Worm (Caenorhabditis elegans) whole organism, late embryonic: ENCODE results near the gene C13F10.8.

Experiments used
- F13H6.1 ChIP-seq: sonication (generic microtip); optimal IDR thresholded peaks from 2 replicates; lab custom pipeline; 2016; ENCODE audit warnings: missing genetic modification characterization, missing compliant biosample characterization
- ceh-2 ChIP-seq: sonication (generic microtip); optimal IDR thresholded peaks from 2 replicates; lab custom pipeline; 2016; ENCODE audit warnings: missing genotype, missing genetic modification characterization, missing compliant biosample characterization
- ceh-30 ChIP-seq: fragments of 150-350 bp; optimal IDR thresholded peaks from 2 replicates; lab custom pipeline; 2014; ENCODE audit warnings: missing biosample characterization, missing genetic modification characterization
- ceh-34 ChIP-seq: sonication (generic microtip); optimal IDR thresholded peaks from 2 replicates; lab custom pipeline; 2016; ENCODE audit warnings: mild to moderate bottlenecking, missing genetic modification characterization, missing compliant biosample characterization
- elt-4 ChIP-seq: sonication (generic microtip); optimal IDR thresholded peaks from 2 replicates; lab custom pipeline; 2016; ENCODE audit warnings: missing genetic modification characterization, missing compliant biosample characterization
- hlh-13 ChIP-seq: fragments of 200-800 bp; sonication (Bioruptor generic); optimal IDR thresholded peaks from 2 replicates; lab custom pipeline; 2018; ENCODE audit warnings: mild to moderate bottlenecking, missing genetic modification characterization, missing compliant biosample characterization
- hlh-30 ChIP-seq: sonication (generic microtip); optimal IDR thresholded peaks from 2 replicates; lab custom pipeline; 2017; ENCODE audit warnings: antibody characterized with exemption, missing genetic modification characterization, missing compliant biosample characterization; ENCODE audit not compliant: insufficient read depth
- nhr-232 ChIP-seq: sonication (generic microtip); optimal IDR thresholded peaks from 2 replicates; lab custom pipeline; 2016; ENCODE audit warnings: missing genetic modification characterization, missing compliant biosample characterization
- pha-4 ChIP-seq: fragments of 150-350 bp; optimal IDR thresholded peaks from 2 replicates; lab custom pipeline; 2018; ENCODE audit warnings: missing biosample characterization, missing genetic modification reagents, missing genetic modification characterization
- rnt-1 ChIP-seq: sonication (generic microtip); optimal IDR thresholded peaks from 2 replicates; lab custom pipeline; 2016; ENCODE audit warnings: missing genetic modification characterization, missing compliant biosample characterization
- syd-9 ChIP-seq: sonication (generic microtip); optimal IDR thresholded peaks from 2 replicates; lab custom pipeline; 2016; ENCODE audit warnings: mild to moderate bottlenecking, missing genetic modification characterization, moderate library complexity, missing compliant biosample characterization
- unc-3 ChIP-seq, 2 experiments: fragments of 200-800 bp in 1 of 2; sonication (Bioruptor generic) in 1 of 2; sonication (generic microtip) in 1 of 2; conservative IDR thresholded peaks in 1 of 2; optimal IDR thresholded peaks in 1 of 2; 2 replicates each; pipeline versions ENCODE4 v1.3.6 to Lab custom; 2016 to 2022; ENCODE audit warnings: missing compliant biosample characterization in 2 of 2, missing genetic modification characterization in 2 of 2, missing genetic modification reagents in 1 of 2

ce11 chrV:7246951-7247350 lies 26.1 kb upstream of the C13F10.8 start, which contains the start of gene C05C8.7:
- no peak for TF ChIP-seq rnt-1 (tag; lab: Kevin White, UChicago)
- TF ChIP-seq hlh-13 (GFP tag; lab: Kevin White, UChicago) = no peak
- no peak for TF ChIP-seq F13H6.1 (tag; lab: Kevin White, UChicago)
- no peak for TF ChIP-seq elt-4 (tag; lab: Kevin White, UChicago)
- no peak for TF ChIP-seq ceh-30 (tag; lab: Kevin White, UChicago)
- no peak for TF ChIP-seq pha-4 (tag; lab: Kevin White, UChicago)
- TF ChIP-seq unc-3 (GFP tag; conservative IDR thresholded peaks at IDR 0.05; lab: Robert Waterston, UW) = no peak
- TF ChIP-seq unc-3 (tag; optimal IDR thresholded peaks at IDR 0.05; lab: Kevin White, UChicago) = no peak
- TF ChIP-seq ceh-34 (tag; lab: Kevin White, UChicago) = no peak
- TF ChIP-seq syd-9 = no peak
- no peak for TF ChIP-seq ceh-2 (tag; lab: Kevin White, UChicago)
- no peak for TF ChIP-seq hlh-30
- TF ChIP-seq nhr-232 (tag; lab: Kevin White, UChicago) = no peak
